Worm (Caenorhabditis elegans) whole organism, mixed stage, embryonic: ENCODE data around the gene col-44.

Source experiments
- blmp-1 ChIP-seq: fragments of 150-350 bp; optimal IDR thresholded peaks from 2 replicates; lab custom pipeline; 2014; ENCODE audit warnings: missing biosample characterization, missing genetic modification characterization
- ceh-83 ChIP-seq: fragments of 200-800 bp; sonication (Bioruptor generic); optimal IDR thresholded peaks from 2 replicates; lab custom pipeline; 2018; ENCODE audit warnings: mild to moderate bottlenecking, missing genetic modification characterization, missing compliant biosample characterization
- elt-1 ChIP-seq: sonication (generic microtip); optimal IDR thresholded peaks from 2 replicates; lab custom pipeline; 2017; ENCODE audit warnings: missing genetic modification characterization, mild to moderate bottlenecking, missing compliant biosample characterization, antibody characterized with exemption, moderate library complexity, borderline replicate concordance; ENCODE audit not compliant: insufficient read depth
- elt-3 ChIP-seq: fragments of 150-350 bp; optimal IDR thresholded peaks from 2 replicates; lab custom pipeline; 2014; ENCODE audit warnings: missing biosample characterization, missing genetic modification characterization
- lin-13 ChIP-seq: fragments of 150-350 bp; optimal IDR thresholded peaks from 2 replicates; lab custom pipeline; 2014; ENCODE audit warnings: missing biosample characterization, missing genetic modification characterization
- mab-5 ChIP-seq: fragments of 150-350 bp; optimal IDR thresholded peaks from 2 replicates; lab custom pipeline; 2014; ENCODE audit warnings: missing biosample characterization, missing genetic modification characterization
- nhr-12 ChIP-seq: fragments of 150-350 bp; optimal IDR thresholded peaks from 2 replicates; lab custom pipeline; 2014; ENCODE audit warnings: missing biosample characterization, missing genetic modification characterization
- nhr-237 ChIP-seq: fragments of 150-350 bp; optimal IDR thresholded peaks from 2 replicates; lab custom pipeline; 2014; ENCODE audit warnings: missing biosample characterization, missing genetic modification characterization
- snpc-4 ChIP-seq: fragments of 150-350 bp; optimal IDR thresholded peaks from 2 replicates; lab custom pipeline; 2014; ENCODE audit warnings: missing biosample characterization, missing genetic modification characterization
- sptf-1 ChIP-seq: sonication (generic microtip); optimal IDR thresholded peaks from 2 replicates; lab custom pipeline; 2017; ENCODE audit warnings: mild to moderate bottlenecking, missing genetic modification characterization, moderate library complexity, missing compliant biosample characterization
- unc-120 ChIP-seq: sonication (generic microtip); optimal IDR thresholded peaks from 2 replicates; lab custom pipeline; 2017; ENCODE audit warnings: missing genetic modification characterization, missing compliant biosample characterization; ENCODE audit not compliant: poor library complexity, severe bottlenecking
- unc-39 ChIP-seq: fragments of 150-350 bp; optimal IDR thresholded peaks from 2 replicates; lab custom pipeline; 2014; ENCODE audit warnings: missing biosample characterization, missing genetic modification characterization
- unc-62 ChIP-seq: fragments of 150-350 bp; optimal IDR thresholded peaks from 2 replicates; lab custom pipeline; 2014; ENCODE audit warnings: missing biosample characterization, missing genetic modification reagents, missing genetic modification characterization
- ztf-11 ChIP-seq: fragments of 150-350 bp; optimal IDR thresholded peaks from 2 replicates; lab custom pipeline; 2014; ENCODE audit warnings: missing biosample characterization, missing genetic modification characterization

DNA sequence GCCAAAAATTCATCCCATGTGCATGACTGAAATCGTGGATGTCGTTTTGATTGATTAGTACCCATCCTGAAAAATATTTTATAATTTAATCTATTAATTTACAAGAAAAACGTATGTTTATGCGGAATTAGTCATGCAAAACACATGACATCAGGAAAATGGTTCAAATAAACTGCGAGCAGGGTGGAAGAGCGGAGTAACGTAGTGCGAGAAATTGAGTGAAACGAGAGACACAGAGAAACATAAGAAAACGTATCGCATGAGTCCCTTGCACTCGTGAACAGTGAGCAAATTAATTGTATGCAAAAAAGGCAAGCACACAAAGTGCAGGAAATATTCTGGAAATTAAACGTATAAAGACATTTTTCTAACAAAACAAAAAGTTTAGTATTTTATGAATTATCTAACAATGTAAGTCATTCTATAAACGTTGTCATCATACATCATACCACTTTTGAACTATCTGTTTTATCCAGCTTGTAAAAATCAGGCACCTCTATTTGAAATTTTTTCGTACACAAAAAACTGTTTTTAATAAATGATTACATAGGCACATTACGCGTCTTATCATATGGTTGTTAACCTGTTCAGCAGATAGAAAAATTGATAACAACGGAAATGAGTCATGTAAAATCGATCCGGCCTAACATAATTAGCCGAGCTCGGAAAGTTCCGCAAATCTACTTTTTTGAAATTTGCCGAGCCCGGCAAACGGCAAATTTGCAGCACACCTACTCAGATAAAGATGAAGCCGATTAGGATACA lies 4.9 kb downstream of the col-44 start, which contains the start of gene F54B11.5:
- TF ChIP-seq lin-13 (tag; lab: Kevin White, UChicago) (peak; percentile 15), elt-3 (tag; lab: Kevin White, UChicago) (no peak), nhr-237 (tag; lab: Kevin White, UChicago) (no peak), unc-62 (GFP tag; lab: Kevin White, UChicago) (peak; percentile 14), elt-1 (tag; lab: Kevin White, UChicago) (no peak), nhr-12 (tag; lab: Kevin White, UChicago) (no peak), sptf-1 (no peak), snpc-4 (no peak), ztf-11 (no peak), unc-39 (tag; lab: Kevin White, UChicago) (no peak), mab-5 (no peak), blmp-1 (tag; lab: Kevin White, UChicago) (no peak), ceh-83 (GFP tag; lab: Kevin White, UChicago) (no peak), unc-120 (tag; lab: Kevin White, UChicago) (no peak)
